Worm (Caenorhabditis elegans) whole organism, midembryonic: ENCODE results near the gene srg-30.

Experiments used
- T22C8.4 ChIP-seq: fragments of 200-800 bp; sonication (Bioruptor generic); IDR thresholded peaks from 2 replicates; pipeline ENCODE4 v1.3.6; 2022; ENCODE audit warnings: missing genetic modification characterization, missing compliant biosample characterization
- cog-1 ChIP-seq: sonication (generic microtip); optimal IDR thresholded peaks from 2 replicates; lab custom pipeline; 2016; ENCODE audit warnings: missing genetic modification characterization, missing compliant biosample characterization
- flt-1 ChIP-seq: fragments of 200-800 bp; sonication (Bioruptor generic); IDR thresholded peaks from 2 replicates; pipeline ENCODE4 v1.3.6; 2022; ENCODE audit warnings: missing genetic modification characterization, missing compliant biosample characterization
- klf-2 ChIP-seq: fragments of 200-800 bp; sonication (Bioruptor generic); conservative IDR thresholded peaks from 2 replicates; pipeline ENCODE4 v1.3.6; 2022; ENCODE audit warnings: missing genetic modification reagents, missing genetic modification characterization, missing compliant biosample characterization
- med-1 ChIP-seq: sonication (generic microtip); optimal IDR thresholded peaks from 2 replicates; lab custom pipeline; 2017; ENCODE audit warnings: missing genetic modification characterization, mild to moderate bottlenecking, missing compliant biosample characterization, antibody characterized with exemption, missing genetic modification reagents; ENCODE audit not compliant: insufficient read depth
- ref-1 ChIP-seq: fragments of 200-800 bp; sonication (Bioruptor generic); conservative IDR thresholded peaks from 2 replicates; pipeline ENCODE4 v1.3.6; 2022; ENCODE audit warnings: missing genetic modification reagents, missing genetic modification characterization, missing compliant biosample characterization
- tab-1 ChIP-seq: fragments of 200-800 bp; sonication (Bioruptor generic); IDR thresholded peaks from 2 replicates; pipeline ENCODE4 v1.3.6; 2022; ENCODE audit warnings: missing genetic modification characterization, missing compliant biosample characterization
- ztf-23 ChIP-seq: fragments of 200-800 bp; sonication (Bioruptor generic); IDR thresholded peaks from 2 replicates; pipeline ENCODE4 v1.3.6; 2022; ENCODE audit warnings: missing genetic modification reagents, missing genetic modification characterization, missing compliant biosample characterization
- ztf-29 ChIP-seq: fragments of 200-800 bp; sonication (Bioruptor generic); IDR thresholded peaks from 2 replicates; pipeline ENCODE4 v1.3.6; 2022; ENCODE audit warnings: missing genetic modification reagents, missing genetic modification characterization, missing compliant biosample characterization

DNA sequence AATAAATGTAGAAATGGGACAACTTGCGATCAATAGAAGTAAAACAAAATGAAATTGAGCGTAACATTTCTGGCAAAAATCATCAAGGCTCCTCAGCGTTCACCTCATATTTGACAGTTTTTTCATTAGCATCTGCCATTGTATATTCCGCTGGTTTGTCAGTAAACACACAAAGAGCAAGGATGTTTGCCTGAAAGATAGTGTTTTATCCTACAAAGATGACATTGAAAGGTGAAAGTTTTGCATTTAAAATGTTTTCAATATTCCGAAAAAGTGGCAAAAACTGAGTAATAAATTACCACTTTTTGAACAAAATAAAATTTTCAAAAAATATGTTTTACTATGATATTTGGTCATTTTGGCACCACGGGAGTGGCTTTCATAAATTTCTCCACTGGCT, 32.2 kb downstream of the srg-30 start:
- TF ChIP-seq ztf-23 (GFP tag; lab: Robert Waterston, UW), result no peak
- no peak for TF ChIP-seq ref-1 (GFP tag; lab: Robert Waterston, UW)
- TF ChIP-seq flt-1 (GFP tag; lab: Robert Waterston, UW), result no peak
- no peak for TF ChIP-seq T22C8.4 (GFP tag; lab: Robert Waterston, UW)
- TF ChIP-seq cog-1 (tag; lab: Kevin White, UChicago), result no peak
- no peak for TF ChIP-seq med-1
- TF ChIP-seq tab-1 (GFP tag; lab: Robert Waterston, UW), result no peak
- TF ChIP-seq klf-2 (GFP tag; lab: Robert Waterston, UW), result no peak
- TF ChIP-seq ztf-29 (GFP tag; lab: Robert Waterston, UW), result no peak
